Fruit fly (Drosophila melanogaster) whole organism, pupa: ENCODE measurements around the gene Sirt4.

Source experiments
- CG14655 ChIP-seq: fragments of 200-800 bp; sonication (Bioruptor generic); optimal IDR thresholded peaks from 3 replicates; lab custom pipeline; 2017; ENCODE audit warnings: mild to moderate bottlenecking, missing biosample characterization, missing genetic modification reagents, missing genetic modification characterization
- CG32121 ChIP-seq: fragments of 200-800 bp; sonication (Bioruptor generic); IDR thresholded peaks from 2 replicates; pipeline ENCODE4 v1.3.6; 2022; ENCODE audit warnings: missing biosample characterization, missing genetic modification characterization

- TF ChIP-seq CG32121 (no peak), CG14655 (no peak)
Observed at dm6 chrX:5661971-5662370, 3.8 kb downstream of the Sirt4 start.
